Worm (Caenorhabditis elegans): ENCODE measurements around the gene sri-21.

- no peak for TF ChIP-seq elt-3 (tag; optimal IDR thresholded peaks at IDR 0.05)
- no peak for TF ChIP-seq mep-1 (tag; optimal IDR thresholded peaks at IDR 0.05)
- TF ChIP-seq blmp-1 (tag; optimal IDR thresholded peaks at IDR 0.05): no peak
- TF ChIP-seq M03D4.4 (tag; optimal IDR thresholded peaks at IDR 0.05): no peak
- no peak for TF ChIP-seq unc-62 (GFP tag; optimal IDR thresholded peaks at IDR 0.05)
- no peak for TF ChIP-seq nhr-12 (tag; optimal IDR thresholded peaks at IDR 0.05)
- TF ChIP-seq nhr-76 (tag; optimal IDR thresholded peaks at IDR 0.05): no peak
- TF ChIP-seq pha-4 (tag; optimal IDR thresholded peaks at IDR 0.05): no peak
- TF ChIP-seq nhr-28 (tag; optimal IDR thresholded peaks at IDR 0.05): no peak
- no peak for TF ChIP-seq snpc-4 (tag; optimal IDR thresholded peaks at IDR 0.05)
- TF ChIP-seq bed-3 (GFP tag; optimal IDR thresholded peaks at IDR 0.05): no peak
- TF ChIP-seq ztf-11 (tag; optimal IDR thresholded peaks at IDR 0.05): no peak
- no peak for TF ChIP-seq unc-39 (tag; optimal IDR thresholded peaks at IDR 0.05)
- no peak for TF ChIP-seq ceh-39 (tag; optimal IDR thresholded peaks at IDR 0.05)
These were observed 6.3 kb downstream of the sri-21 start, which contains the start of gene grl-30 for ce11 chrV:3555986-3556385.
